Fruit fly (Drosophila melanogaster) whole organism, embryonic: ENCODE measurements around the gene side-IV.

Source experiments
- CG10654 ChIP-seq: fragments of 200-800 bp; sonication (Bioruptor generic); optimal IDR thresholded peaks from 2 replicates; lab custom pipeline; 2016; ENCODE audit warnings: missing biosample characterization, missing genetic modification characterization
- CG11504 ChIP-seq: fragments of 200-800 bp; sonication (Bioruptor generic); optimal IDR thresholded peaks from 3 replicates; lab custom pipeline; 2019; ENCODE audit warnings: missing biosample characterization, mild to moderate bottlenecking, missing genetic modification characterization, moderate library complexity
- CG11696 ChIP-seq: fragments of 200-800 bp; sonication (Bioruptor generic); IDR thresholded peaks from 2 replicates; pipeline ENCODE4 v1.3.6; 2022; ENCODE audit warnings: missing biosample characterization, missing genetic modification characterization
- CG12942 ChIP-seq: fragments of 200-800 bp; sonication (Bioruptor generic); optimal IDR thresholded peaks from 3 replicates; lab custom pipeline; 2016; ENCODE audit warnings: missing biosample characterization, missing genetic modification characterization
- CG13123 ChIP-seq: fragments of 200-800 bp; sonication (Bioruptor generic); optimal IDR thresholded peaks from 2 replicates; lab custom pipeline; 2016; ENCODE audit warnings: missing biosample characterization, missing genetic modification characterization
- CG13624 ChIP-seq: fragments of 200-800 bp; sonication (Bioruptor generic); optimal IDR thresholded peaks from 2 replicates; lab custom pipeline; 2016; ENCODE audit warnings: missing biosample characterization, missing genetic modification characterization
- CG15011 ChIP-seq: fragments of 200-800 bp; sonication (Bioruptor generic); optimal IDR thresholded peaks from 3 replicates; lab custom pipeline; 2018; ENCODE audit warnings: missing biosample characterization, mild to moderate bottlenecking, missing genetic modification characterization
- CG15601 ChIP-seq: fragments of 200-800 bp; sonication (Bioruptor generic); optimal IDR thresholded peaks from 3 replicates; lab custom pipeline; 2019; ENCODE audit warnings: missing biosample characterization, mild to moderate bottlenecking, missing genetic modification characterization, moderate library complexity
- CG17802 ChIP-seq: fragments of 200-800 bp; sonication (Bioruptor generic); optimal IDR thresholded peaks from 2 replicates; lab custom pipeline; 2018; ENCODE audit warnings: missing biosample characterization, mild to moderate bottlenecking, missing genetic modification characterization, moderate library complexity
- CG1832 ChIP-seq: fragments of 200-800 bp; sonication (Bioruptor generic); optimal IDR thresholded peaks from 2 replicates; lab custom pipeline; 2017; ENCODE audit warnings: missing biosample characterization, mild to moderate bottlenecking, missing genetic modification characterization, inconsistent platforms
- CG18619 ChIP-seq: fragments of 200-800 bp; sonication (Bioruptor generic); optimal IDR thresholded peaks from 3 replicates; lab custom pipeline; 2017; ENCODE audit warnings: missing biosample characterization, mild to moderate bottlenecking, missing genetic modification characterization
- CG2129 ChIP-seq: fragments of 200-800 bp; sonication (Bioruptor generic); IDR thresholded peaks from 2 replicates; pipeline ENCODE4 v1.3.6; 2022; ENCODE audit warnings: missing biosample characterization, missing genetic modification characterization; ENCODE audit not compliant: partially characterized antibody
- CG31388 ChIP-seq: fragments of 200-800 bp; sonication (Bioruptor generic); optimal IDR thresholded peaks from 2 replicates; lab custom pipeline; 2016; ENCODE audit warnings: missing biosample characterization, missing genetic modification characterization
- CG3163 ChIP-seq: fragments of 200-800 bp; sonication (Bioruptor generic); optimal IDR thresholded peaks from 3 replicates; lab custom pipeline; 2016; ENCODE audit warnings: missing biosample characterization, missing genetic modification characterization
- CG33213 ChIP-seq: fragments of 200-800 bp; sonication (Bioruptor generic); optimal IDR thresholded peaks from 3 replicates; lab custom pipeline; 2016; ENCODE audit warnings: missing biosample characterization, missing genetic modification characterization
- CG3726 ChIP-seq: fragments of 200-800 bp; sonication (Bioruptor generic); IDR thresholded peaks from 3 replicates; pipeline ENCODE4, ENCODE4 v1.3.6; 2022; ENCODE audit warnings: missing biosample characterization, missing genetic modification characterization
- CG5953 ChIP-seq: fragments of 200-800 bp; sonication (Bioruptor generic); IDR thresholded peaks from 2 replicates; pipeline ENCODE4 v1.3.6; 2022; ENCODE audit warnings: missing biosample characterization, missing genetic modification characterization
- CG7556 ChIP-seq: fragments of 200-800 bp; sonication (Bioruptor generic); optimal IDR thresholded peaks from 2 replicates; lab custom pipeline; 2017; ENCODE audit warnings: missing biosample characterization, mild to moderate bottlenecking, missing genetic modification characterization
- CG7839 ChIP-seq: fragments of 200-800 bp; sonication (Bioruptor generic); optimal IDR thresholded peaks from 3 replicates; lab custom pipeline; 2018; ENCODE audit warnings: missing biosample characterization, mild to moderate bottlenecking, missing genetic modification characterization, moderate library complexity
- CG8924 ChIP-seq: fragments of 200-800 bp; optimal IDR thresholded peaks from 3 replicates; lab custom pipeline; 2019; ENCODE audit warnings: missing biosample characterization, mild to moderate bottlenecking, missing genetic modification characterization, moderate library complexity
- CG9215 ChIP-seq: fragments of 200-800 bp; sonication (Bioruptor generic); IDR thresholded peaks from 2 replicates; pipeline ENCODE4 v1.3.6; 2022; ENCODE audit warnings: missing biosample characterization, missing genetic modification characterization
- CG9437 ChIP-seq: fragments of 200-800 bp; sonication (Bioruptor generic); optimal IDR thresholded peaks from 2 replicates; lab custom pipeline; 2018; ENCODE audit warnings: missing biosample characterization, mild to moderate bottlenecking, missing genetic modification characterization
- CHES-1-like ChIP-seq: fragments of 200-800 bp; sonication (Bioruptor generic); optimal IDR thresholded peaks from 2 replicates; lab custom pipeline; 2016; ENCODE audit warnings: missing biosample characterization, missing genetic modification characterization
- Doc3 ChIP-seq: fragments of 200-800 bp; sonication (Bioruptor generic); IDR thresholded peaks from 3 replicates; pipeline ENCODE4 v1.3.6; 2022; ENCODE audit warnings: missing biosample characterization, missing genetic modification characterization; ENCODE audit not compliant: partially characterized antibody
- E2f1 ChIP-seq: fragments of 200-800 bp; sonication (Bioruptor generic); IDR thresholded peaks from 2 replicates; pipeline ENCODE4 v1.3.6; 2022; ENCODE audit warnings: missing biosample characterization, missing genetic modification characterization
- Fer2 ChIP-seq: fragments of 200-800 bp; sonication (Bioruptor generic); optimal IDR thresholded peaks from 2 replicates; lab custom pipeline; 2018; ENCODE audit warnings: missing biosample characterization, mild to moderate bottlenecking, missing genetic modification characterization, moderate library complexity
- HLHmδ ChIP-seq: fragments of 200-800 bp; sonication (Bioruptor generic); optimal IDR thresholded peaks from 2 replicates; lab custom pipeline; 2018; ENCODE audit warnings: missing biosample characterization, mild to moderate bottlenecking, missing genetic modification characterization, moderate library complexity
- Hand ChIP-seq: fragments of 200-800 bp; sonication (Bioruptor generic); optimal IDR thresholded peaks from 2 replicates; lab custom pipeline; 2017; ENCODE audit warnings: mild to moderate bottlenecking, missing biosample characterization, missing genetic modification reagents, missing genetic modification characterization
- HmgD ChIP-seq: fragments of 200-800 bp; sonication (Bioruptor generic); optimal IDR thresholded peaks from 3 replicates; lab custom pipeline; 2016; ENCODE audit warnings: missing biosample characterization, missing genetic modification characterization
- Hsf ChIP-seq: fragments of 200-800 bp; sonication (Bioruptor generic); optimal IDR thresholded peaks from 3 replicates; lab custom pipeline; 2016; ENCODE audit warnings: missing biosample characterization, missing genetic modification characterization
- Mes4 ChIP-seq: fragments of 200-800 bp; sonication (Bioruptor generic); optimal IDR thresholded peaks from 2 replicates; lab custom pipeline; 2016; ENCODE audit warnings: missing biosample characterization, missing genetic modification characterization
- Nf-YA ChIP-seq: fragments of 200-800 bp; sonication (Bioruptor generic); IDR thresholded peaks from 2 replicates; pipeline ENCODE4 v1.3.6; 2022; ENCODE audit warnings: missing biosample characterization, missing genetic modification characterization
- Opbp ChIP-seq: fragments of 200-800 bp; sonication (Bioruptor generic); IDR thresholded peaks from 3 replicates; pipeline ENCODE4 v1.3.6; 2022; ENCODE audit warnings: missing biosample characterization, missing genetic modification characterization; ENCODE audit not compliant: partially characterized antibody
- ap ChIP-seq: fragments of 200-800 bp; sonication (Bioruptor generic); IDR thresholded peaks from 2 replicates; pipeline ENCODE4 v1.3.6; 2022; ENCODE audit warnings: missing biosample characterization, missing genetic modification characterization
- ash1 ChIP-seq: fragments of 200-800 bp; sonication (Bioruptor generic); optimal IDR thresholded peaks from 2 replicates; lab custom pipeline; 2018; ENCODE audit warnings: missing biosample characterization, mild to moderate bottlenecking, missing genetic modification characterization
- bowl ChIP-seq: fragments of 200-800 bp; sonication (Bioruptor generic); IDR thresholded peaks from 2 replicates; pipeline ENCODE4 v1.3.6; 2022; ENCODE audit warnings: missing biosample characterization, missing genetic modification characterization
- chm ChIP-seq: fragments of 200-800 bp; sonication (Bioruptor generic); IDR thresholded peaks from 2 replicates; pipeline ENCODE4 v1.3.6; 2022; ENCODE audit warnings: missing biosample characterization, missing genetic modification characterization
- crol ChIP-seq: fragments of 200-800 bp; sonication (Bioruptor generic); IDR thresholded peaks from 2 replicates; pipeline ENCODE4 v1.3.6; 2022; ENCODE audit warnings: missing biosample characterization, missing genetic modification characterization
- fd64A ChIP-seq: fragments of 200-800 bp; sonication (Bioruptor generic); optimal IDR thresholded peaks from 3 replicates; lab custom pipeline; 2018; ENCODE audit warnings: missing biosample characterization, mild to moderate bottlenecking, missing genetic modification characterization
- gce ChIP-seq: fragments of 200-800 bp; sonication (Bioruptor generic); IDR thresholded peaks from 3 replicates; pipeline ENCODE4 v1.3.6; 2022; ENCODE audit warnings: missing biosample characterization, missing genetic modification characterization
- gfzf ChIP-seq: fragments of 200-800 bp; sonication (Bioruptor generic); optimal IDR thresholded peaks from 2 replicates; lab custom pipeline; 2016; ENCODE audit warnings: missing biosample characterization, mild to moderate bottlenecking, missing genetic modification characterization, moderate library complexity
- ind ChIP-seq: fragments of 200-800 bp; sonication (Bioruptor generic); optimal IDR thresholded peaks from 3 replicates; lab custom pipeline; 2016; ENCODE audit warnings: missing biosample characterization, missing genetic modification characterization
- mirr ChIP-seq: fragments of 200-800 bp; sonication (Bioruptor generic); optimal IDR thresholded peaks from 3 replicates; lab custom pipeline; 2018; ENCODE audit warnings: missing biosample characterization, mild to moderate bottlenecking, missing genetic modification characterization
- nerfin-1 ChIP-seq: fragments of 200-800 bp; sonication (Bioruptor generic); optimal IDR thresholded peaks from 3 replicates; lab custom pipeline; 2019; ENCODE audit warnings: missing biosample characterization, mild to moderate bottlenecking, missing genetic modification characterization, moderate library complexity
- org-1 ChIP-seq: fragments of 200-800 bp; sonication (Bioruptor generic); optimal IDR thresholded peaks from 2 replicates; lab custom pipeline; 2017; ENCODE audit warnings: missing biosample characterization, missing genetic modification characterization
- pzg ChIP-seq: fragments of 200-800 bp; sonication (Bioruptor generic); optimal IDR thresholded peaks from 3 replicates; lab custom pipeline; 2018; ENCODE audit warnings: missing biosample characterization, mild to moderate bottlenecking, missing genetic modification characterization, moderate library complexity
- tgo ChIP-seq: fragments of 200-800 bp; sonication (Bioruptor generic); IDR thresholded peaks from 3 replicates; pipeline ENCODE4 v1.3.6; 2022; ENCODE audit warnings: missing biosample characterization, missing genetic modification characterization
- twi ChIP-seq: fragments of 200-800 bp; optimal IDR thresholded peaks from 2 replicates; lab custom pipeline; 2019; ENCODE audit warnings: missing biosample characterization, mild to moderate bottlenecking, missing genetic modification characterization, moderate library complexity
- tx ChIP-seq: fragments of 200-800 bp; sonication (Bioruptor generic); optimal IDR thresholded peaks from 2 replicates; lab custom pipeline; 2016; ENCODE audit warnings: missing biosample characterization, missing genetic modification characterization

Gene side-IV

dm6 chr3R:13400902-13401721 lies 49.3 kb upstream of the side-IV start (continued):
- TF ChIP-seq CG33213 (GFP tag; lab: Kevin White, UChicago) (peak; percentile 65), ash1 (GFP tag; lab: Kevin White, UChicago) (no peak), CG7839 (peak; percentile 95), pzg (GFP tag; lab: Kevin White, UChicago) (no peak), CG13624 (GFP tag; lab: Kevin White, UChicago) (peak; percentile 88), CG17802 (tag; lab: Kevin White, UChicago) (peak; percentile 69), bowl (GFP tag; lab: Robert Waterston, UW) (no peak), Opbp (GFP tag; lab: Robert Waterston, UW) (no peak), E2f1 (GFP tag; lab: Robert Waterston, UW) (peak; percentile 88), fd64A (peak; percentile 60), org-1 (peak; percentile 88), CG2129 (GFP tag; lab: Robert Waterston, UW) (no peak), Doc3 (GFP tag; lab: Robert Waterston, UW) (no peak), CHES-1-like (GFP tag; lab: Kevin White, UChicago) (peak; percentile 89), ap (GFP tag; lab: Robert Waterston, UW) (peak; percentile 68), tgo (GFP tag; lab: Robert Waterston, UW) (peak; percentile 88), CG1832 (no peak), twi (tag; lab: Kevin White, UChicago) (peak; percentile 80), CG10654 (GFP tag; lab: Kevin White, UChicago) (peak; percentile 85), HmgD (GFP tag; lab: Kevin White, UChicago) (no peak), CG8924 (tag; lab: Kevin White, UChicago) (peak; percentile 92), nerfin-1 (tag; lab: Kevin White, UChicago) (peak; percentile 84), mirr (GFP tag; lab: Kevin White, UChicago) (peak; percentile 23), Hand (GFP tag; lab: Kevin White, UChicago) (peak; percentile 68), Mes4 (GFP tag; lab: Kevin White, UChicago) (peak; percentile 83), CG18619 (GFP tag; lab: Kevin White, UChicago) (peak; percentile 89), CG11696 (GFP tag; lab: Robert Waterston, UW) (peak; percentile 62; the same call in 1 of the 2 replicates), CG15011 (GFP tag; lab: Kevin White, UChicago) (peak; percentile 77), CG5953 (GFP tag; lab: Robert Waterston, UW) (peak; percentile 70), CG3726 (GFP tag; lab: Robert Waterston, UW) (peak; percentile 80; the same call in 2 of the 3 replicates), Fer2 (tag; lab: Kevin White, UChicago) (peak; percentile 27), chm (GFP tag; lab: Robert Waterston, UW) (no peak; the same call in 1 of the 2 replicates), CG9437 (GFP tag; lab: Kevin White, UChicago) (peak; percentile 88), gce (GFP tag; lab: Robert Waterston, UW) (peak; percentile 81; the same call in 2 of the 3 replicates), ind (peak; percentile 86), CG11504 (tag; lab: Kevin White, UChicago) (peak; percentile 90), CG15601 (tag; lab: Kevin White, UChicago) (peak; percentile 83), gfzf (GFP tag; lab: Kevin White, UChicago) (no peak), CG13123 (GFP tag; lab: Kevin White, UChicago) (peak; percentile 65), Hsf (GFP tag; lab: Kevin White, UChicago) (peak; percentile 93), CG12942 (GFP tag; lab: Kevin White, UChicago) (peak; percentile 84), CG9215 (GFP tag; lab: Robert Waterston, UW) (peak; percentile 79), HLHmδ (GFP tag; lab: Kevin White, UChicago) (no peak), CG7556 (GFP tag; lab: Kevin White, UChicago) (peak; percentile 94), CG3163 (GFP tag; lab: Kevin White, UChicago) (peak; percentile 71), tx (peak; percentile 86), Nf-YA (0 out of 2 replicates have a peak, but pooled peaks have one; percentile 14), crol (GFP tag; lab: Robert Waterston, UW) (no peak), CG31388 (GFP tag; lab: Kevin White, UChicago) (peak; percentile 61)
